Fruit fly (Drosophila melanogaster) whole organism, embryonic: Measurements from ENCODE around the gene CG5793.
A peak's percentile ranks its signal among the peaks of the same experiment; 100 is the strongest.

Source experiments
- B-H2 ChIP-seq: fragments of 200-800 bp; sonication (Bioruptor generic); optimal IDR thresholded peaks from 2 replicates; lab custom pipeline; 2018; ENCODE audit warnings: missing biosample characterization, mild to moderate bottlenecking, missing genetic modification characterization
- Blimp-1 ChIP-seq: fragments of 200-800 bp; sonication (Bioruptor generic); optimal IDR thresholded peaks from 3 replicates; lab custom pipeline; 2018; ENCODE audit warnings: missing biosample characterization, missing genetic modification characterization, mild to moderate bottlenecking, moderate library complexity, missing genetic modification reagents
- CG11456 ChIP-seq: fragments of 200-800 bp; sonication (Bioruptor generic); IDR thresholded peaks from 3 replicates; pipeline ENCODE4 v1.3.6; 2022; ENCODE audit warnings: missing biosample characterization, missing genetic modification characterization
- CG11504 ChIP-seq: fragments of 200-800 bp; sonication (Bioruptor generic); optimal IDR thresholded peaks from 3 replicates; lab custom pipeline; 2019; ENCODE audit warnings: missing biosample characterization, mild to moderate bottlenecking, missing genetic modification characterization, moderate library complexity
- CG12744 ChIP-seq: fragments of 200-800 bp; sonication (Bioruptor generic); optimal IDR thresholded peaks from 2 replicates; lab custom pipeline; 2016; ENCODE audit warnings: missing biosample characterization, missing genetic modification characterization
- CG14710 ChIP-seq: fragments of 200-800 bp; sonication (Bioruptor generic); optimal IDR thresholded peaks from 3 replicates; lab custom pipeline; 2019; ENCODE audit warnings: missing biosample characterization, mild to moderate bottlenecking, missing genetic modification characterization, moderate library complexity
- CG15514 ChIP-seq: fragments of 200-800 bp; sonication (Bioruptor generic); optimal IDR thresholded peaks from 3 replicates; lab custom pipeline; 2017; ENCODE audit warnings: missing biosample characterization, missing genetic modification characterization, mild to moderate bottlenecking, moderate library complexity, missing genetic modification reagents
- CG15601 ChIP-seq: fragments of 200-800 bp; sonication (Bioruptor generic); optimal IDR thresholded peaks from 3 replicates; lab custom pipeline; 2019; ENCODE audit warnings: missing biosample characterization, mild to moderate bottlenecking, missing genetic modification characterization, moderate library complexity
- CG17186 ChIP-seq: fragments of 200-800 bp; sonication (Bioruptor generic); optimal IDR thresholded peaks from 3 replicates; lab custom pipeline; 2017; ENCODE audit warnings: missing biosample characterization, missing genetic modification reagents, missing genetic modification characterization
- CG17802 ChIP-seq: fragments of 200-800 bp; sonication (Bioruptor generic); optimal IDR thresholded peaks from 2 replicates; lab custom pipeline; 2018; ENCODE audit warnings: missing biosample characterization, mild to moderate bottlenecking, missing genetic modification characterization, moderate library complexity
- CG3281 ChIP-seq: fragments of 200-800 bp; sonication (Bioruptor generic); optimal IDR thresholded peaks from 3 replicates; lab custom pipeline; 2017; ENCODE audit warnings: missing biosample characterization, mild to moderate bottlenecking, missing genetic modification characterization
- CG3847 ChIP-seq: fragments of 200-800 bp; sonication (Bioruptor generic); IDR thresholded peaks from 2 replicates; pipeline ENCODE4 v1.3.6; 2022; ENCODE audit warnings: missing biosample characterization, missing genetic modification characterization
- CG4820 ChIP-seq: fragments of 200-800 bp; sonication (Bioruptor generic); optimal IDR thresholded peaks from 3 replicates; lab custom pipeline; 2016; ENCODE audit warnings: missing biosample characterization, missing genetic modification characterization
- CG5245 ChIP-seq: fragments of 200-800 bp; sonication (Bioruptor generic); optimal IDR thresholded peaks from 3 replicates; lab custom pipeline; 2016; ENCODE audit warnings: missing biosample characterization, missing genetic modification characterization
- CG6683 ChIP-seq: fragments of 200-800 bp; sonication (Bioruptor generic); optimal IDR thresholded peaks from 2 replicates; lab custom pipeline; 2017; ENCODE audit warnings: missing biosample characterization, mild to moderate bottlenecking, missing genetic modification characterization, missing genetic modification reagents
- CG6813 ChIP-seq: fragments of 200-800 bp; sonication (Bioruptor generic); optimal IDR thresholded peaks from 2 replicates; lab custom pipeline; 2017; ENCODE audit warnings: missing biosample characterization, missing genetic modification characterization, mild to moderate bottlenecking, moderate library complexity, missing genetic modification reagents
- CG7963 ChIP-seq: fragments of 200-800 bp; sonication (Bioruptor generic); IDR thresholded peaks from 3 replicates; pipeline ENCODE4 v1.3.6; 2022; ENCODE audit warnings: missing biosample characterization, missing genetic modification characterization; ENCODE audit not compliant: partially characterized antibody
- CG8290 ChIP-seq, 3 experiments: fragments of 200-800 bp; sonication (Bioruptor generic); optimal IDR thresholded peaks; 2 replicates each; lab custom pipeline; 2016 to 2019; ENCODE audit warnings: missing biosample characterization in 3 of 3, missing genetic modification characterization in 3 of 3, mild to moderate bottlenecking in 2 of 3, moderate library complexity in 1 of 3
- CoRest ChIP-seq: fragments of 200-800 bp; sonication (Bioruptor generic); optimal IDR thresholded peaks from 3 replicates; lab custom pipeline; 2018; ENCODE audit warnings: missing biosample characterization, mild to moderate bottlenecking, missing genetic modification characterization, moderate library complexity
- Dfd ChIP-seq, 2 experiments: fragments of >200 bp; optimal IDR thresholded peaks; 2 replicates each; lab custom pipeline; 2017; ENCODE audit warnings: missing biosample characterization in 2 of 2, missing genetic modification characterization in 2 of 2
- E2f2 ChIP-seq: fragments of 200-800 bp; sonication (Bioruptor generic); IDR thresholded peaks from 2 replicates; pipeline ENCODE4 v1.3.6; 2022; ENCODE audit warnings: missing biosample characterization, missing genetic modification characterization
- Fer1 ChIP-seq: fragments of 200-800 bp; sonication (Bioruptor generic); optimal IDR thresholded peaks from 2 replicates; lab custom pipeline; 2017; ENCODE audit warnings: missing biosample characterization, mild to moderate bottlenecking, missing genetic modification characterization
- Fer3 ChIP-seq: fragments of 200-800 bp; sonication (Bioruptor generic); optimal IDR thresholded peaks from 2 replicates; lab custom pipeline; 2018; ENCODE audit warnings: missing biosample characterization, mild to moderate bottlenecking, missing genetic modification characterization, moderate library complexity
- Hmr ChIP-seq: fragments of 200-800 bp; sonication (Bioruptor generic); optimal IDR thresholded peaks from 3 replicates; lab custom pipeline; 2017; ENCODE audit warnings: mild to moderate bottlenecking, missing biosample characterization, missing genetic modification reagents, missing genetic modification characterization
- MESR4 ChIP-seq: fragments of 200-800 bp; sonication (Bioruptor generic); optimal IDR thresholded peaks from 2 replicates; lab custom pipeline; 2018; ENCODE audit warnings: missing biosample characterization, mild to moderate bottlenecking, missing genetic modification characterization, moderate library complexity
- Med ChIP-seq: fragments of 200-800 bp; sonication (Bioruptor generic); peaks from one replicate; lab custom pipeline; 2016; ENCODE audit warnings: missing biosample characterization, missing genetic modification characterization, mild to moderate bottlenecking, inconsistent platforms, moderate library complexity
- Meics ChIP-seq: fragments of 200-800 bp; sonication (Bioruptor generic); optimal IDR thresholded peaks from 2 replicates; lab custom pipeline; 2017; ENCODE audit warnings: missing biosample characterization, mild to moderate bottlenecking, missing genetic modification characterization
- Oaz ChIP-seq: fragments of 200-800 bp; sonication (Bioruptor generic); IDR thresholded peaks from 2 replicates; pipeline ENCODE4 v1.3.6; 2022; ENCODE audit warnings: missing biosample characterization, missing genetic modification characterization
- PHDP ChIP-seq: fragments of 200-800 bp; sonication (Bioruptor generic); optimal IDR thresholded peaks from 3 replicates; lab custom pipeline; 2018; ENCODE audit warnings: missing biosample characterization, mild to moderate bottlenecking, missing genetic modification characterization, moderate library complexity
- Poxn ChIP-seq: fragments of 200-800 bp; sonication (Bioruptor generic); IDR thresholded peaks from 2 replicates; pipeline ENCODE4 v1.3.6; 2022; ENCODE audit warnings: missing biosample characterization, missing genetic modification characterization
- Usf ChIP-seq: fragments of 200-800 bp; sonication (Bioruptor generic); optimal IDR thresholded peaks from 2 replicates; lab custom pipeline; 2017; ENCODE audit warnings: missing genotype, missing biosample characterization, missing genetic modification characterization
- Xrp1 ChIP-seq: fragments of 200-800 bp; sonication (Bioruptor generic); IDR thresholded peaks from 2 replicates; pipeline ENCODE4 v1.3.6; 2022; ENCODE audit warnings: missing biosample characterization, missing genetic modification characterization
- ase ChIP-seq: fragments of 200-800 bp; sonication (Bioruptor generic); IDR thresholded peaks from 3 replicates; pipeline ENCODE4 v1.3.6; 2022; ENCODE audit warnings: missing biosample characterization, missing genetic modification characterization
- bcd ChIP-seq: fragments of 200-800 bp; sonication (Bioruptor generic); optimal IDR thresholded peaks from 2 replicates; lab custom pipeline; 2017; ENCODE audit warnings: missing biosample characterization, mild to moderate bottlenecking, missing genetic modification characterization
- cas ChIP-seq: fragments of 200-800 bp; sonication (Bioruptor generic); IDR thresholded peaks from 2 replicates; pipeline ENCODE4 v1.3.6; 2022; ENCODE audit warnings: missing biosample characterization, missing genetic modification characterization
- caup ChIP-seq: fragments of 200-800 bp; sonication (Bioruptor generic); optimal IDR thresholded peaks from 3 replicates; lab custom pipeline; 2017; ENCODE audit warnings: missing biosample characterization, mild to moderate bottlenecking, missing genetic modification characterization, moderate library complexity; ENCODE audit not compliant: severe bottlenecking
- cg ChIP-seq: fragments of 200-800 bp; sonication (Bioruptor generic); optimal IDR thresholded peaks from 3 replicates; lab custom pipeline; 2019; ENCODE audit warnings: missing biosample characterization, mild to moderate bottlenecking, missing genetic modification characterization, moderate library complexity
- dysf ChIP-seq: fragments of 200-800 bp; sonication (Bioruptor generic); IDR thresholded peaks from 3 replicates; pipeline ENCODE4 v1.3.6; 2022; ENCODE audit warnings: missing biosample characterization, missing genetic modification characterization
- eve ChIP-seq, 2 experiments: fragments of >200 bp; optimal IDR thresholded peaks; 2 replicates each; lab custom pipeline; 2017; ENCODE audit warnings: missing biosample characterization in 2 of 2, missing genetic modification characterization in 2 of 2
- fd64A ChIP-seq: fragments of 200-800 bp; sonication (Bioruptor generic); optimal IDR thresholded peaks from 3 replicates; lab custom pipeline; 2018; ENCODE audit warnings: missing biosample characterization, mild to moderate bottlenecking, missing genetic modification characterization
- gem ChIP-seq: fragments of 200-800 bp; sonication (Bioruptor generic); optimal IDR thresholded peaks from 2 replicates; lab custom pipeline; 2019; ENCODE audit warnings: missing biosample characterization, mild to moderate bottlenecking, missing genetic modification characterization, moderate library complexity
- mirr ChIP-seq: fragments of 200-800 bp; sonication (Bioruptor generic); optimal IDR thresholded peaks from 3 replicates; lab custom pipeline; 2018; ENCODE audit warnings: missing biosample characterization, mild to moderate bottlenecking, missing genetic modification characterization
- p53 ChIP-seq: fragments of 200-800 bp; sonication (Bioruptor generic); optimal IDR thresholded peaks from 2 replicates; lab custom pipeline; 2016; ENCODE audit warnings: missing biosample characterization, missing genetic modification characterization
- salm ChIP-seq: fragments of 200-800 bp; sonication (Bioruptor generic); optimal IDR thresholded peaks from 2 replicates; lab custom pipeline; 2018; ENCODE audit warnings: missing biosample characterization, mild to moderate bottlenecking, missing genetic modification characterization
- scrt ChIP-seq: fragments of 200-800 bp; sonication (Bioruptor generic); optimal IDR thresholded peaks from 2 replicates; lab custom pipeline; 2018; ENCODE audit warnings: missing biosample characterization, mild to moderate bottlenecking, missing genetic modification characterization, moderate library complexity
- tio ChIP-seq: fragments of 200-800 bp; sonication (Bioruptor generic); optimal IDR thresholded peaks from 2 replicates; lab custom pipeline; 2017; ENCODE audit warnings: missing biosample characterization, missing genetic modification characterization, inconsistent platforms
- tx ChIP-seq: fragments of 200-800 bp; sonication (Bioruptor generic); optimal IDR thresholded peaks from 2 replicates; lab custom pipeline; 2016; ENCODE audit warnings: missing biosample characterization, missing genetic modification characterization
- unc-4 ChIP-seq: fragments of 200-800 bp; sonication (Bioruptor generic); IDR thresholded peaks from 2 replicates; pipeline ENCODE4 v1.3.6; 2022; ENCODE audit warnings: missing biosample characterization, missing genetic modification characterization; ENCODE audit not compliant: partially characterized antibody
- vfl ChIP-seq: fragments of 200-800 bp; sonication (Bioruptor generic); optimal IDR thresholded peaks from 2 replicates; lab custom pipeline; 2016; ENCODE audit warnings: missing biosample characterization, missing genetic modification characterization
- yki ChIP-seq: fragments of >200 bp; optimal IDR thresholded peaks from 3 replicates; lab custom pipeline; 2018

The CG5793 gene

dm6 chr3R:21158643-21159042 lies 31.3 kb downstream of the CG5793 start (continued):
- TF ChIP-seq CG4820 (GFP tag; lab: Kevin White, UChicago) (peak; percentile 1), CG15601 (tag; lab: Kevin White, UChicago) (peak; percentile 85), eve (GFP tag; optimal IDR thresholded peaks at IDR 0.05; lab: Kevin White, UChicago) (no peak), Poxn (GFP tag; lab: Robert Waterston, UW) (no peak), CG6683 (GFP tag; lab: Kevin White, UChicago) (no peak), ase (GFP tag; lab: Robert Waterston, UW) (no peak), PHDP (tag; lab: Kevin White, UChicago) (peak; percentile 26), Meics (GFP tag; lab: Kevin White, UChicago) (peak; percentile 7), Usf (GFP tag; lab: Kevin White, UChicago) (no peak), mirr (GFP tag; lab: Kevin White, UChicago) (peak; percentile 18), tx (no peak), CG17186 (GFP tag; lab: Kevin White, UChicago) (no peak), yki (lab: Kevin White, UChicago) (no peak), Hmr (GFP tag; lab: Kevin White, UChicago) (peak; percentile 40), CG8290 (GFP tag; optimal IDR thresholded peaks at IDR 0.05; lab: Kevin White, UChicago) (no peak), CG8290 (tag; optimal IDR thresholded peaks at IDR 0.05; lab: Kevin White, UChicago) (no peak), Fer1 (GFP tag; lab: Kevin White, UChicago) (peak; percentile 25), Fer3 (peak; percentile 24), CG3281 (GFP tag; lab: Kevin White, UChicago) (peak; percentile 34), unc-4 (no peak), Xrp1 (GFP tag; lab: Robert Waterston, UW) (0 out of 2 replicates have a peak, but pooled peaks have one; percentile 22), caup (GFP tag; lab: Kevin White, UChicago) (peak; percentile 53), CG11456 (GFP tag; lab: Robert Waterston, UW) (no peak), salm (tag; lab: Kevin White, UChicago) (no peak), vfl (GFP tag; lab: Kevin White, UChicago) (no peak), cg (no peak), dysf (GFP tag; lab: Robert Waterston, UW) (peak; percentile 38; the same call in 1 of the 3 replicates), CG7963 (GFP tag; lab: Robert Waterston, UW) (no peak), CG5245 (no peak), MESR4 (GFP tag; lab: Kevin White, UChicago) (no peak), Blimp-1 (peak; percentile 25), fd64A (GFP tag; lab: Kevin White, UChicago) (peak; percentile 35), CG17802 (tag; lab: Kevin White, UChicago) (no peak), Dfd (GFP tag; optimal IDR thresholded peaks at IDR 0.05; lab: Kevin White, UChicago) (no peak), Med (GFP tag; lab: Kevin White, UChicago) (peak; percentile 62), gem (tag; lab: Kevin White, UChicago) (peak; percentile 21), CG15514 (peak; percentile 27), CG3847 (GFP tag; lab: Robert Waterston, UW) (no peak), CG14710 (tag; lab: Kevin White, UChicago) (peak; percentile 11), CG6813 (GFP tag; lab: Kevin White, UChicago) (peak; percentile 21), cas (GFP tag; lab: Robert Waterston, UW) (no peak), CG12744 (GFP tag; lab: Kevin White, UChicago) (no peak), CoRest (tag; lab: Kevin White, UChicago) (peak; percentile 5), CG11504 (peak; percentile 12), B-H2 (GFP tag; lab: Kevin White, UChicago) (no peak), E2f2 (GFP tag; lab: Robert Waterston, UW) (no peak), Oaz (no peak), bcd (GFP tag; lab: Kevin White, UChicago) (peak; percentile 8), scrt (GFP tag; lab: Kevin White, UChicago) (peak; percentile 1), p53 (no peak), tio (GFP tag; lab: Kevin White, UChicago) (no peak)
